Fruit fly (Drosophila melanogaster) whole organism, embryonic: ENCODE measurements around the gene Wwox.

Experiments used
- B-H1 ChIP-seq: fragments of 200-800 bp; sonication (Bioruptor generic); IDR thresholded peaks from 3 replicates; pipeline ENCODE4 v1.3.6; 2022; ENCODE audit warnings: missing biosample characterization, missing genetic modification characterization
- CG10565 ChIP-seq: fragments of 200-800 bp; sonication (Bioruptor generic); optimal IDR thresholded peaks from 3 replicates; lab custom pipeline; 2016; ENCODE audit warnings: missing biosample characterization, mild to moderate bottlenecking, missing genetic modification characterization
- CG11093 ChIP-seq: fragments of 200-800 bp; sonication (Bioruptor generic); IDR thresholded peaks from 3 replicates; pipeline ENCODE4 v1.3.6; 2022; ENCODE audit warnings: missing biosample characterization, missing genetic modification characterization
- CG11398 ChIP-seq: fragments of 200-800 bp; sonication (Bioruptor generic); optimal IDR thresholded peaks from 2 replicates; lab custom pipeline; 2016; ENCODE audit warnings: missing biosample characterization, missing genetic modification characterization
- CG13296 ChIP-seq: fragments of 200-800 bp; sonication (Bioruptor generic); optimal IDR thresholded peaks from 3 replicates; lab custom pipeline; 2018; ENCODE audit warnings: missing biosample characterization, mild to moderate bottlenecking, missing genetic modification characterization
- CG14050 ChIP-seq: fragments of 200-800 bp; sonication (Bioruptor generic); IDR thresholded peaks from 3 replicates; pipeline ENCODE4 v1.3.6; 2022; ENCODE audit warnings: missing biosample characterization, missing genetic modification characterization
- CG14860 ChIP-seq: fragments of 200-800 bp; sonication (Bioruptor generic); IDR thresholded peaks from 3 replicates; pipeline ENCODE4 v1.3.6; 2022; ENCODE audit warnings: missing biosample characterization, missing genetic modification characterization; ENCODE audit not compliant: partially characterized antibody
- CG1792 ChIP-seq: fragments of 200-800 bp; sonication (Bioruptor generic); optimal IDR thresholded peaks from 2 replicates; lab custom pipeline; 2016; ENCODE audit warnings: missing biosample characterization, missing genetic modification characterization
- CG2199 ChIP-seq: fragments of 200-800 bp; sonication (Bioruptor generic); IDR thresholded peaks from 3 replicates; pipeline ENCODE4 v1.3.6; 2022; ENCODE audit warnings: missing biosample characterization, missing genetic modification characterization
- CG30020 ChIP-seq: fragments of 200-800 bp; optimal IDR thresholded peaks from 2 replicates; lab custom pipeline; 2019; ENCODE audit warnings: missing biosample characterization, mild to moderate bottlenecking, missing genetic modification characterization, moderate library complexity
- CG31441 ChIP-seq: fragments of 200-800 bp; sonication (Bioruptor generic); IDR thresholded peaks from 2 replicates; pipeline ENCODE4 v1.3.6; 2022; ENCODE audit warnings: missing biosample characterization, missing genetic modification characterization
- CG3995 ChIP-seq: fragments of 200-800 bp; sonication (Bioruptor generic); optimal IDR thresholded peaks from 3 replicates; lab custom pipeline; 2016; ENCODE audit warnings: missing biosample characterization, missing genetic modification characterization
- CG5245 ChIP-seq: fragments of 200-800 bp; sonication (Bioruptor generic); optimal IDR thresholded peaks from 3 replicates; lab custom pipeline; 2016; ENCODE audit warnings: missing biosample characterization, missing genetic modification characterization
- CG6689 ChIP-seq: fragments of 200-800 bp; sonication (Bioruptor generic); IDR thresholded peaks from 2 replicates; pipeline ENCODE4 v1.3.6; 2022; ENCODE audit warnings: missing biosample characterization, missing genetic modification characterization
- CG7987 ChIP-seq: fragments of 200-800 bp; sonication (Bioruptor generic); optimal IDR thresholded peaks from 2 replicates; lab custom pipeline; 2018; ENCODE audit warnings: missing biosample characterization, mild to moderate bottlenecking, missing genetic modification characterization, moderate library complexity
- CG9215 ChIP-seq: fragments of 200-800 bp; sonication (Bioruptor generic); IDR thresholded peaks from 2 replicates; pipeline ENCODE4 v1.3.6; 2022; ENCODE audit warnings: missing biosample characterization, missing genetic modification characterization
- Doc2 ChIP-seq: fragments of 200-800 bp; sonication (Bioruptor generic); IDR thresholded peaks from 2 replicates; pipeline ENCODE4 v1.3.6; 2022; ENCODE audit warnings: missing biosample characterization, missing genetic modification characterization
- Ets65A ChIP-seq: fragments of 200-800 bp; sonication (Bioruptor generic); peaks from one replicate; lab custom pipeline; 2016; ENCODE audit warnings: missing biosample characterization, missing genetic modification characterization
- GATAe ChIP-seq: fragments of 200-800 bp; sonication (Bioruptor generic); conservative IDR thresholded peaks from 2 replicates; pipeline ENCODE4 v1.3.6; 2022; ENCODE audit warnings: missing biosample characterization, missing genetic modification characterization
- Gsc ChIP-seq: fragments of 200-800 bp; sonication (Bioruptor generic); IDR thresholded peaks from 2 replicates; pipeline ENCODE4 v1.3.6; 2022; ENCODE audit warnings: missing biosample characterization, missing genetic modification characterization
- Gug ChIP-seq: fragments of 200-800 bp; sonication (Bioruptor generic); IDR thresholded peaks from 4 replicates; pipeline ENCODE4 v1.3.6; 2022; ENCODE audit warnings: missing biosample characterization, missing genetic modification characterization
- HLH54F ChIP-seq: fragments of 200-800 bp; sonication (Bioruptor generic); optimal IDR thresholded peaks from 3 replicates; lab custom pipeline; 2016; ENCODE audit warnings: missing biosample characterization, missing genetic modification characterization
- Hr51 ChIP-seq, 2 experiments: fragments of 200-800 bp; sonication (Bioruptor generic); optimal IDR thresholded peaks; 2 replicates in 1 of 2; 3 replicates in 1 of 2; lab custom pipeline; 2016 to 2018; ENCODE audit warnings: missing biosample characterization in 2 of 2, missing genetic modification characterization in 2 of 2, mild to moderate bottlenecking in 1 of 2, moderate library complexity in 1 of 2
- MTF-1 ChIP-seq: fragments of 200-800 bp; sonication (Bioruptor generic); optimal IDR thresholded peaks from 2 replicates; lab custom pipeline; 2018; ENCODE audit warnings: missing biosample characterization, mild to moderate bottlenecking, missing genetic modification characterization, borderline replicate concordance
- Myb ChIP-seq: fragments of 200-800 bp; sonication (Bioruptor generic); optimal IDR thresholded peaks from 2 replicates; lab custom pipeline; 2016; ENCODE audit warnings: missing biosample characterization, missing genetic modification characterization
- NC2α ChIP-seq: fragments of 200-800 bp; sonication (Bioruptor generic); optimal IDR thresholded peaks from 2 replicates; lab custom pipeline; 2016; ENCODE audit warnings: missing biosample characterization, missing genetic modification characterization
- NC2β ChIP-seq: fragments of 200-800 bp; sonication (Bioruptor generic); optimal IDR thresholded peaks from 2 replicates; lab custom pipeline; 2016; ENCODE audit warnings: missing biosample characterization, missing genetic modification characterization
- Ravus ChIP-seq: fragments of 200-800 bp; sonication (Bioruptor generic); IDR thresholded peaks from 2 replicates; pipeline ENCODE4 v1.3.6; 2022; ENCODE audit warnings: missing biosample characterization, missing genetic modification characterization
- Rx ChIP-seq: fragments of 200-800 bp; sonication (Bioruptor generic); IDR thresholded peaks from 2 replicates; pipeline ENCODE4 v1.3.6; 2022; ENCODE audit warnings: missing biosample characterization, missing genetic modification characterization
- Taf1 ChIP-seq: fragments of 200-800 bp; sonication (Bioruptor generic); IDR thresholded peaks from 2 replicates; pipeline ENCODE4 v1.3.6; 2022; ENCODE audit warnings: missing biosample characterization, missing genetic modification characterization
- Tbp ChIP-seq: fragments of >200 bp; optimal IDR thresholded peaks from 2 replicates; lab custom pipeline; 2018; ENCODE audit warnings: missing biosample characterization, missing genetic modification characterization
- Xrp1 ChIP-seq: fragments of 200-800 bp; sonication (Bioruptor generic); IDR thresholded peaks from 2 replicates; pipeline ENCODE4 v1.3.6; 2022; ENCODE audit warnings: missing biosample characterization, missing genetic modification characterization
- ap ChIP-seq: fragments of 200-800 bp; sonication (Bioruptor generic); IDR thresholded peaks from 2 replicates; pipeline ENCODE4 v1.3.6; 2022; ENCODE audit warnings: missing biosample characterization, missing genetic modification characterization
- btn ChIP-seq: fragments of 200-800 bp; sonication (Bioruptor generic); optimal IDR thresholded peaks from 2 replicates; lab custom pipeline; 2016; ENCODE audit warnings: missing biosample characterization, missing genetic modification characterization
- chif ChIP-seq, 2 experiments: fragments of 200-800 bp; sonication (Bioruptor generic); optimal IDR thresholded peaks; 3 replicates each; lab custom pipeline; 2016; ENCODE audit warnings: missing biosample characterization in 2 of 2, missing genetic modification characterization in 2 of 2
- chn ChIP-seq: fragments of 200-800 bp; sonication (Bioruptor generic); optimal IDR thresholded peaks from 2 replicates; lab custom pipeline; 2016; ENCODE audit warnings: missing biosample characterization, missing genetic modification characterization
- cwo ChIP-seq: fragments of 200-800 bp; sonication (Bioruptor generic); optimal IDR thresholded peaks from 3 replicates; lab custom pipeline; 2017; ENCODE audit warnings: missing biosample characterization, missing genetic modification characterization, mild to moderate bottlenecking, moderate library complexity, missing genetic modification reagents
- dpn ChIP-seq, 2 experiments: fragments of 200-800 bp; sonication (Bioruptor generic); optimal IDR thresholded peaks; 3 replicates each; lab custom pipeline; 2016; ENCODE audit warnings: missing biosample characterization in 2 of 2, missing genetic modification characterization in 2 of 2
- fd96Cb ChIP-seq: fragments of 200-800 bp; sonication (Bioruptor generic); optimal IDR thresholded peaks from 2 replicates; lab custom pipeline; 2018; ENCODE audit warnings: missing biosample characterization, mild to moderate bottlenecking, missing genetic modification characterization, moderate library complexity
- gcm2 ChIP-seq: fragments of 200-800 bp; sonication (Bioruptor generic); optimal IDR thresholded peaks from 2 replicates; lab custom pipeline; 2016; ENCODE audit warnings: missing biosample characterization, missing genetic modification characterization
- grau ChIP-seq: fragments of 200-800 bp; optimal IDR thresholded peaks from 3 replicates; lab custom pipeline; 2019; ENCODE audit warnings: missing biosample characterization, mild to moderate bottlenecking, missing genetic modification characterization, moderate library complexity
- hth ChIP-seq: fragments of >200 bp; optimal IDR thresholded peaks from 2 replicates; lab custom pipeline; 2017; ENCODE audit warnings: inconsistent platforms
- lab ChIP-seq: fragments of 200-800 bp; sonication (Bioruptor generic); optimal IDR thresholded peaks from 3 replicates; lab custom pipeline; 2017; ENCODE audit warnings: missing biosample characterization, missing genetic modification characterization, mild to moderate bottlenecking, moderate library complexity, missing genetic modification reagents
- luna ChIP-seq: fragments of 200-800 bp; sonication (Bioruptor generic); optimal IDR thresholded peaks from 2 replicates; lab custom pipeline; 2016; ENCODE audit warnings: missing biosample characterization, missing genetic modification characterization
- mam ChIP-seq: fragments of 200-800 bp; sonication (Bioruptor generic); optimal IDR thresholded peaks from 3 replicates; lab custom pipeline; 2016; ENCODE audit warnings: missing biosample characterization, missing genetic modification characterization
- mirr ChIP-seq: fragments of 200-800 bp; sonication (Bioruptor generic); optimal IDR thresholded peaks from 3 replicates; lab custom pipeline; 2018; ENCODE audit warnings: missing biosample characterization, mild to moderate bottlenecking, missing genetic modification characterization
- pros ChIP-seq: fragments of 200-800 bp; sonication (Bioruptor generic); optimal IDR thresholded peaks from 3 replicates; lab custom pipeline; 2019; ENCODE audit warnings: missing biosample characterization, mild to moderate bottlenecking, missing genetic modification characterization, moderate library complexity
- schlank ChIP-seq: fragments of 200-800 bp; sonication (Bioruptor generic); optimal IDR thresholded peaks from 2 replicates; lab custom pipeline; 2018; ENCODE audit warnings: missing biosample characterization, mild to moderate bottlenecking, missing genetic modification characterization
- scrt ChIP-seq: fragments of 200-800 bp; sonication (Bioruptor generic); optimal IDR thresholded peaks from 2 replicates; lab custom pipeline; 2018; ENCODE audit warnings: missing biosample characterization, mild to moderate bottlenecking, missing genetic modification characterization, moderate library complexity
- sd ChIP-seq: fragments of 200-800 bp; sonication (Bioruptor generic); optimal IDR thresholded peaks from 3 replicates; lab custom pipeline; 2018; ENCODE audit warnings: missing biosample characterization, mild to moderate bottlenecking, missing genetic modification characterization, moderate library complexity
- seq ChIP-seq: fragments of 200-800 bp; sonication (Bioruptor generic); IDR thresholded peaks from 2 replicates; pipeline ENCODE4 v1.3.6; 2022; ENCODE audit warnings: missing biosample characterization, missing genetic modification characterization
- tin ChIP-seq: fragments of 200-800 bp; sonication (Bioruptor generic); optimal IDR thresholded peaks from 3 replicates; lab custom pipeline; 2016; ENCODE audit warnings: missing biosample characterization, missing genetic modification characterization
- vvl ChIP-seq: fragments of 200-800 bp; sonication (Bioruptor generic); IDR thresholded peaks from 2 replicates; pipeline ENCODE4 v1.3.6; 2022; ENCODE audit warnings: missing biosample characterization, missing genetic modification characterization

Gene Wwox

DNA sequence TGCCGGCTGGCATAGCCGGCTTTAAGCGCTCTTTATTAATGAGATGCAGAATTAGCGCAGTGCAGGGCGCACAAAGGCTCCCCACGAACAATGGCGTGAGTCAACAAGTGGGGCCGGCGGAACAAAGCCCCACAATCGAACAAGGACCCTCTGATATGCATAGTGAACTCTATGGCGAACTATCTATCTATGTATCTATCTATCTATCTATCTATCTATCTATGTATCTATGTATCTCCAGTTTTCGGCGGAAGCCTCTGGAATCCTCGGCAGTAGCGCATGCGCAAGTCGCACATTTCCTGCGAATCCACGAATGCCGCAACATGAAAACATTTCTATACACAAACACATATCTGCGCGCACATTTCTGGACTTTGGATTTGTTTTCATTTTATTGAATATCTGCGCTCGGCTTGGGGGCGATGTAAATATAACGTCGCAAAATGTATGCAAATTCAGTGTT is 3.5 kb downstream of the Wwox start (continued):
- TF ChIP-seq CG1792 (GFP tag; lab: Kevin White, UChicago) (no peak), CG2199 (no peak), luna (GFP tag; lab: Kevin White, UChicago) (no peak), CG9215 (0 out of 2 replicates have a peak, but pooled peaks have one; percentile 36), Tbp (no peak), Taf1 (no peak), CG5245 (GFP tag; lab: Kevin White, UChicago) (no peak), MTF-1 (GFP tag; lab: Kevin White, UChicago) (no peak), CG11093 (no peak), CG10565 (no peak), scrt (peak; percentile 58), btn (GFP tag; lab: Kevin White, UChicago) (no peak), CG3995 (GFP tag; lab: Kevin White, UChicago) (peak; percentile 9), ap (no peak), fd96Cb (no peak), Xrp1 (GFP tag; lab: Robert Waterston, UW) (no peak), CG30020 (tag; lab: Kevin White, UChicago) (no peak), CG11398 (GFP tag; lab: Kevin White, UChicago) (no peak), NC2β (no peak), CG7987 (GFP tag; lab: Kevin White, UChicago) (no peak), GATAe (GFP tag; lab: Robert Waterston, UW) (no peak), HLH54F (GFP tag; lab: Kevin White, UChicago) (peak; percentile 45), sd (peak; percentile 65), chn (no peak), Ravus (GFP tag; lab: Robert Waterston, UW) (no peak), CG13296 (GFP tag; lab: Kevin White, UChicago) (no peak), grau (peak; percentile 49), Hr51 (GFP tag; optimal IDR thresholded peaks at IDR 0.05; lab: Kevin White, UChicago) (peak; percentile 3 to 11), gcm2 (GFP tag; lab: Kevin White, UChicago) (no peak), mam (GFP tag; lab: Kevin White, UChicago) (peak; percentile 47), Rx (no peak), CG14860 (0 out of 3 replicates have a peak, but pooled peaks have one; percentile 7), seq (GFP tag; lab: Robert Waterston, UW) (no peak), lab (GFP tag; lab: Kevin White, UChicago) (peak; percentile 63), hth (lab: Kevin White, UChicago) (no peak), dpn (GFP tag; optimal IDR thresholded peaks at IDR 0.05; lab: Kevin White, UChicago) (peak; percentile 7 to 26), Ets65A (GFP tag; lab: Kevin White, UChicago) (peak; percentile 81), Doc2 (GFP tag; lab: Robert Waterston, UW) (no peak), mirr (GFP tag; lab: Kevin White, UChicago) (no peak), cwo (GFP tag; lab: Kevin White, UChicago) (peak; percentile 31), schlank (peak; percentile 40), Myb (GFP tag; lab: Kevin White, UChicago) (peak; percentile 12), pros (no peak), CG6689 (GFP tag; lab: Robert Waterston, UW) (no peak), Gsc (no peak), NC2α (GFP tag; lab: Kevin White, UChicago) (no peak), B-H1 (GFP tag; lab: Robert Waterston, UW) (no peak), Gug (GFP tag; lab: Robert Waterston, UW) (no peak), vvl (GFP tag; lab: Robert Waterston, UW) (peak; percentile 23; the same call in 1 of the 2 replicates), CG14050 (GFP tag; lab: Robert Waterston, UW) (no peak), CG31441 (GFP tag; lab: Robert Waterston, UW) (no peak), chif (GFP tag; optimal IDR thresholded peaks at IDR 0.05; lab: Kevin White, UChicago) (no peak), tin (GFP tag; lab: Kevin White, UChicago) (no peak)
